Fruit fly (Drosophila melanogaster): ENCODE data around the gene CG16956.
"Not testable (repeated sequence)": the region's sequence is repeated elsewhere in the genome, so short reads cannot be mapped to it uniquely, and the experiment has no call there.

DNA sequence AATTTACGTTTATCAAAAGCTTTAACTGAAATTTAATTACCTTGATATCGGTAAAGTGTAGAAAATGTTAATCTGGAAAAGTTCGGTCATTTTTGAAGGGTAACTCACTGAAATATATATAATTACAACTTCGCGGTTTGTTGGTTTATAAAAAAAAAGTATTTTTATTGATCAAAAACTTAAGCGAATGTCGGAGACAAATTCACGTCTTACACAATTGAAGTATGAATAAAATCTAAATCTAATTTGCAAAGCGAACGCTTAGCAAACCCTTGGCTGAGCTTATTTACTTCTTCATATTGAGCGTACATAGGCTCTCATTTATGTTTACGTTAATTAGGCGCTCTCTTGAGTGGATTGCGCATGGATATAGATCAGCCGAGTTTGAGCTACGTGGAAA is 35.0 kb upstream of the CG16956 start, which contains the start of gene Hsp60D:
- not testable (repeated sequence) for TF ChIP-seq CG6808 (GFP tag; optimal IDR thresholded peaks at IDR 0.05); CG10669 (GFP tag; optimal IDR thresholded peaks at IDR 0.05); Hr39 (GFP tag; optimal IDR thresholded peaks at IDR 0.05); CG10631 (GFP tag; optimal IDR thresholded peaks at IDR 0.05); CG4318 (GFP tag; optimal IDR thresholded peaks at IDR 0.05); eg (GFP tag; IDR thresholded peaks at IDR 0.05)
